Fruit fly (Drosophila melanogaster): ENCODE data around the gene sws.

- TF ChIP-seq Myc (optimal IDR thresholded peaks at IDR 0.05) (no peak), insv (optimal IDR thresholded peaks at IDR 0.05) (no peak), ttk (optimal IDR thresholded peaks at IDR 0.05) (no peak)
Observed at dm6 chrX:7965761-7966555, 2.1 kb downstream of the sws start.

Measured in Kc167 (cell line).